Worm (Caenorhabditis elegans) whole organism, L4/young adult: ENCODE data around the gene srw-53.

ENCODE experiments used
- dao-5 ChIP-seq: sonication (generic microtip); optimal IDR thresholded peaks from 2 replicates; lab custom pipeline; 2016; ENCODE audit warnings: missing genotype, missing genetic modification characterization, moderate library complexity, missing compliant biosample characterization
- him-1 ChIP-seq: sonication (generic microtip); optimal IDR thresholded peaks from 2 replicates; lab custom pipeline; 2016; ENCODE audit warnings: missing genotype, missing genetic modification reagents, missing genetic modification characterization, missing compliant biosample characterization

- no peak for TF ChIP-seq dao-5 (tag; lab: Kevin White, UChicago)
- no peak for TF ChIP-seq him-1 (tag; lab: Kevin White, UChicago)
Measured at ce11 chrV:15911848-15912247, 31.4 kb upstream of the srw-53 start, which contains the start of gene F35E8.6.
